Worm (Caenorhabditis elegans) whole organism, L1 larva: Measurements from ENCODE around the gene Y75B8A.34.
"Not testable (repeated sequence)": the region's sequence is repeated elsewhere in the genome, so short reads cannot be mapped to it uniquely, and the experiment has no call there.

Experiments
- C04F5.9 ChIP-seq: sonication (generic microtip); optimal IDR thresholded peaks from 2 replicates; lab custom pipeline; 2016; ENCODE audit warnings: missing genetic modification characterization, missing compliant biosample characterization
- C16A3.4 ChIP-seq: fragments of 150-350 bp; optimal IDR thresholded peaks from 2 replicates; lab custom pipeline; 2014; ENCODE audit warnings: missing biosample characterization, missing genetic modification characterization
- F16B12.6 ChIP-seq: fragments of 150-350 bp; optimal IDR thresholded peaks from 2 replicates; lab custom pipeline; 2014; ENCODE audit warnings: missing biosample characterization, missing genetic modification characterization
- alr-1 ChIP-seq: fragments of 200-800 bp; sonication (Bioruptor generic); optimal IDR thresholded peaks from 2 replicates; lab custom pipeline; 2018; ENCODE audit warnings: borderline replicate concordance, mild to moderate bottlenecking, missing genetic modification characterization, missing compliant biosample characterization
- ama-1 ChIP-seq: fragments of 150-350 bp; optimal IDR thresholded peaks from 2 replicates; lab custom pipeline; 2014
- ceh-63 ChIP-seq: fragments of 200-800 bp; sonication (Bioruptor generic); optimal IDR thresholded peaks from 2 replicates; lab custom pipeline; 2018; ENCODE audit warnings: mild to moderate bottlenecking, missing genetic modification characterization, missing compliant biosample characterization
- ceh-82 ChIP-seq, 3 experiments: fragments of 150-350 bp in 1 of 3; sonication (generic microtip) in 2 of 3; optimal IDR thresholded peaks; 2 replicates each; lab custom pipeline; 2014 to 2017; ENCODE audit warnings: missing biosample characterization in 3 of 3, missing genetic modification characterization in 3 of 3
- dpl-1 ChIP-seq, 3 experiments: fragments of 150-350 bp in 2 of 3; sonication (generic microtip) in 1 of 3; optimal IDR thresholded peaks; 2 replicates each; lab custom pipeline; 2014 to 2017; ENCODE audit warnings: missing biosample characterization in 3 of 3, missing genetic modification characterization in 3 of 3, missing genetic modification reagents in 3 of 3
- dsc-1 ChIP-seq: sonication (generic microtip); optimal IDR thresholded peaks from 2 replicates; lab custom pipeline; 2016; ENCODE audit warnings: mild to moderate bottlenecking, missing genetic modification characterization, missing compliant biosample characterization
- efl-1 ChIP-seq, 4 experiments: fragments of 150-350 bp; optimal IDR thresholded peaks in 3 of 4; peaks in 1 of 4; 1 replicate in 1 of 4; 2 replicates in 3 of 4; lab custom pipeline; 2014; ENCODE audit warnings: missing biosample characterization in 2 of 4, missing genetic modification characterization in 2 of 4, missing genetic modification reagents in 2 of 4
- egl-13 ChIP-seq: sonication (generic microtip); optimal IDR thresholded peaks from 2 replicates; lab custom pipeline; 2016; ENCODE audit warnings: missing genotype, missing genetic modification reagents, missing genetic modification characterization, missing compliant biosample characterization
- egl-27 ChIP-seq, 2 experiments: fragments of 150-350 bp in 1 of 2; sonication (generic microtip); optimal IDR thresholded peaks; 3 replicates each; lab custom pipeline; 2017 to 2018; ENCODE audit warnings: missing biosample characterization in 2 of 2, missing genetic modification characterization in 2 of 2, missing genetic modification reagents in 2 of 2
- elt-2 ChIP-seq: sonication (generic microtip); optimal IDR thresholded peaks from 2 replicates; lab custom pipeline; 2016; ENCODE audit warnings: missing genetic modification characterization, mild to moderate bottlenecking, inconsistent platforms, missing compliant biosample characterization, missing genetic modification reagents
- elt-3 ChIP-seq, 6 experiments: fragments of 150-350 bp in 1 of 6; sonication (generic microtip); optimal IDR thresholded peaks; 2 replicates each; lab custom pipeline; 2017 to 2018; ENCODE audit warnings: missing biosample characterization in 6 of 6, missing genetic modification characterization in 6 of 6, inconsistent platforms in 1 of 6
- fos-1 ChIP-seq: fragments of 150-350 bp; optimal IDR thresholded peaks from 2 replicates; lab custom pipeline; 2014; ENCODE audit warnings: missing biosample characterization, missing genetic modification characterization
- jun-1 ChIP-seq: fragments of 150-350 bp; optimal IDR thresholded peaks from 2 replicates; lab custom pipeline; 2014; ENCODE audit warnings: missing biosample characterization, missing genetic modification reagents, missing genetic modification characterization
- lin-13 ChIP-seq: fragments of 150-350 bp; optimal IDR thresholded peaks from 2 replicates; lab custom pipeline; 2014; ENCODE audit warnings: missing biosample characterization, missing genetic modification reagents, missing genetic modification characterization
- mef-2 ChIP-seq: fragments of 150-350 bp; optimal IDR thresholded peaks from 2 replicates; lab custom pipeline; 2014; ENCODE audit warnings: missing biosample characterization, missing genetic modification characterization
- nhr-11 ChIP-seq: fragments of 150-350 bp; optimal IDR thresholded peaks from 2 replicates; lab custom pipeline; 2014; ENCODE audit warnings: missing biosample characterization, missing genetic modification characterization
- nhr-12 ChIP-seq: sonication (generic microtip); optimal IDR thresholded peaks from 2 replicates; lab custom pipeline; 2017; ENCODE audit warnings: missing biosample characterization, missing genetic modification characterization
- nhr-20 ChIP-seq: sonication (generic microtip); optimal IDR thresholded peaks from 2 replicates; lab custom pipeline; 2016; ENCODE audit warnings: mild to moderate bottlenecking, missing genetic modification characterization, missing compliant biosample characterization
- nhr-47 ChIP-seq: sonication (generic microtip); optimal IDR thresholded peaks from 2 replicates; lab custom pipeline; 2016; ENCODE audit warnings: mild to moderate bottlenecking, missing genetic modification characterization, moderate library complexity, missing compliant biosample characterization
- nhr-76 ChIP-seq: sonication (generic microtip); optimal IDR thresholded peaks from 2 replicates; lab custom pipeline; 2017; ENCODE audit warnings: missing biosample characterization, missing genetic modification characterization
- nhr-85 ChIP-seq: sonication (generic microtip); peaks from one replicate; lab custom pipeline; 2016; ENCODE audit warnings: missing genetic modification characterization, inconsistent platforms, missing compliant biosample characterization
- nhr-90 ChIP-seq: sonication (generic microtip); optimal IDR thresholded peaks from 2 replicates; lab custom pipeline; 2016; ENCODE audit warnings: mild to moderate bottlenecking, missing genetic modification characterization, missing compliant biosample characterization; ENCODE audit not compliant: poor library complexity
- pqm-1 ChIP-seq: sonication (generic microtip); optimal IDR thresholded peaks from 3 replicates; lab custom pipeline; 2017; ENCODE audit warnings: missing biosample characterization, missing genetic modification characterization
- rnt-1 ChIP-seq: sonication (generic microtip); optimal IDR thresholded peaks from 2 replicates; lab custom pipeline; 2016; ENCODE audit warnings: mild to moderate bottlenecking, missing genetic modification characterization, moderate library complexity, missing compliant biosample characterization
- snu-23 ChIP-seq: sonication (generic microtip); optimal IDR thresholded peaks from 2 replicates; lab custom pipeline; 2016; ENCODE audit warnings: missing genetic modification characterization, missing compliant biosample characterization
- sox-4 ChIP-seq: sonication (generic microtip); optimal IDR thresholded peaks from 2 replicates; lab custom pipeline; 2016; ENCODE audit warnings: missing genetic modification characterization, missing compliant biosample characterization
- sptf-1 ChIP-seq: fragments of 150-350 bp; optimal IDR thresholded peaks from 2 replicates; lab custom pipeline; 2014; ENCODE audit warnings: missing biosample characterization, missing genetic modification characterization
- sup-37 ChIP-seq: fragments of 200-800 bp; sonication (Bioruptor generic); optimal IDR thresholded peaks from 2 replicates; lab custom pipeline; 2018; ENCODE audit warnings: mild to moderate bottlenecking, missing genetic modification characterization, missing compliant biosample characterization
- swsn-7 ChIP-seq: sonication (generic microtip); optimal IDR thresholded peaks from 2 replicates; lab custom pipeline; 2016; ENCODE audit warnings: missing genetic modification characterization, missing compliant biosample characterization
- tlp-1 ChIP-seq: fragments of 150-350 bp; optimal IDR thresholded peaks from 2 replicates; lab custom pipeline; 2014; ENCODE audit warnings: missing biosample characterization, missing genetic modification characterization
- unc-130 ChIP-seq: fragments of 150-350 bp; optimal IDR thresholded peaks from 2 replicates; lab custom pipeline; 2017; ENCODE audit warnings: missing biosample characterization, missing genetic modification characterization, inconsistent platforms
- unc-62 ChIP-seq: fragments of 150-350 bp; optimal IDR thresholded peaks from 2 replicates; lab custom pipeline; 2014; ENCODE audit warnings: missing biosample characterization, missing genetic modification reagents, missing genetic modification characterization
- unc-86 ChIP-seq: sonication (generic microtip); optimal IDR thresholded peaks from 2 replicates; lab custom pipeline; 2016; ENCODE audit warnings: missing genetic modification characterization, missing compliant biosample characterization
- zip-4 ChIP-seq: fragments of 200-800 bp; sonication (Bioruptor generic); optimal IDR thresholded peaks from 2 replicates; lab custom pipeline; 2018; ENCODE audit warnings: mild to moderate bottlenecking, missing genetic modification characterization, moderate library complexity, missing compliant biosample characterization

Gene Y75B8A.34

DNA sequence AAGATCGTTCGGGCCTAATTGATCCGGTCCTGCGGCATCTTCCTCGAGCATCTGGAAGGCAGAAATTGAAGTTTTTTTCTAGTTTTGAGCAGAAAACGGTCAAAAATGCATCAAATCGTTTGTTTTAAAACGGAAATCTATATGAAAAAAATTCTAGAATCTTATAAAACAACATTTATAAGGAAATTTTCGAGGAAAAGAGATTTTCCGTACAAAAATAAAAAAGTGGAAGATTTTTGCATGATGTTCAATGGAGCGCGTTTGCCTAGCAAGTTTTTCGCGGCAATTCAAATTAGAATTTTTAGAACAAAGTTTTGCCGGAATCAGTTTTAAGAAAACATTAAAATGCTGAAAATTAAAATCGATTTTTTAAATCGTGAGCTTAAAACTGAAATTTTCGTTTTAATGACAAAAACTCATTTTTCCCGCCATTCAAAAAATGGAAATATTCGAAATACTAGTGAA lies 17.9 kb downstream of the Y75B8A.34 start, which contains the start of gene pph-4.2 (continued):
- peak; percentile 49 for TF ChIP-seq nhr-47 (tag; lab: Kevin White, UChicago)
- no peak for TF ChIP-seq zip-4 (GFP tag; lab: Kevin White, UChicago)
- TF ChIP-seq nhr-12 (tag; lab: Kevin White, UChicago): no peak
- TF ChIP-seq unc-130 (tag; lab: Kevin White, UChicago): no peak

DNA sequence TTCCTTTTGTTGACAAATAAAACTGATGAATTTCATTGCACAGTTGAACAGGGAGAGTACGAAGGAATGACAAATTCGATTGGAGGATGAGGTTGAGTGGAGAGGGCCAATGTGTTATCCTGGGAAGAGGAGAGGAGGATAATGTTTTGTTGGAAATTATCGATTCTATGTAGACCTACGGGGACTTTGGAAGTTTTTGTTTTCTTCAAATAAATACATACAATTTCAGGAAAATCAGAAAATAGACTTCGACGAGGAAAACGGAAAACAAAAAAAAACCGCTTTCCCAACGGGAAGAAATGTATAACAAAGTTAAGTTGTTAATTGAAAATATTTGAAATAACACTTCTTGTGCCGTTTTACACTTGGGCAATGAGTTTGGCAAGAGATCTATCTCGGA lies 24.3 kb downstream of the Y75B8A.34 start, which contains the start of gene Y49E10.4:
Gene Y49E10.4 (minus strand): TSS at position 101 of the 400 bp plus-strand sequence.
- not testable (repeated sequence) for TF ChIP-seq dsc-1; fos-1; snu-23 (GFP tag; lab: Kevin White, UChicago)

DNA sequence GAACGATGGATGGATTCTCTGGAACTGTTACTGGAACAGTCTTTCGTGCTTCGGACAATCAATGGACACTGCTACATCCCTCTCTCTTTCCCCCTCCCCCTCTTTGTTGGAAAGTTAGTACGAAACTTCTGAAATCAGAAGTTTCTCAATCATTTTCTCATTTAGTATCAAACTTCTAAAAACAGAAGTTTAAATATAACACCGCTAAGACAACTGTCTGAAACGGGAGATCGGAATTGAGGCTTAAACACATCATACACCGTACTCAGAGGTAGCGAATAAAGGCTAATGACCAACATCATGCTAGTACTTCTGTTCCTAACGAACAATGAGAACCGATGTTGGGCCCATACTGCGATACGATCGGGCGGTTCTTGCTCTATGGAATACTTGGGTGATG lies 27.2 kb downstream of the Y75B8A.34 start, which contains the start of gene Y49E10.30:
Gene Y49E10.30 (plus strand): TSS at position 301 of the 400 bp plus-strand sequence.
- TF ChIP-seq C04F5.9; ama-1; sup-37 (GFP tag; lab: Kevin White, UChicago): not testable (repeated sequence)

DNA sequence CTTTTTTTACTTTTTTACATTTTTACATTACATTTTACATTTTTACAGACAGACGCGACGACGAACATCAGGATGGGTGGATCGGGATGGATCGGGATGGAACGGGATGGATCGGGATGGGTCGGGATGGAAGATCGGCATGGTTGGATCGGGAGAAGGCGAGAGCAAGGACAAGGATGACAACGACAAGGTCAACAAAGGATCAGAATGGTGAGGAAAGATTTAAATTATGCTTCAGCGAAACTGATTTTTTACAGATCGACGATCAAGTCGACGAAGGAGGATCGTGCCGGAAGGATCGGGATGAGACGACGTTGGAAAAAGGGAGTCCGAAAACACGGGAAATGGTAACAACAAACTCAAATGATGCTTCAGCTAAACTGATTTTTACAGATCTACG lies 28.7 kb downstream of the Y75B8A.34 start:
- no peak for TF ChIP-seq egl-27 (tag; optimal IDR thresholded peaks at IDR 0.05; lab: Kevin White, UChicago)
- TF ChIP-seq efl-1 (optimal IDR thresholded peaks at IDR 0.05; lab: Kevin White, UChicago): no peak
- peak in 1 of 2 experiments; percentile 27 for TF ChIP-seq efl-1 (GFP tag; optimal IDR thresholded peaks at IDR 0.05 in 1 of 2; lab: Kevin White, UChicago)
- TF ChIP-seq nhr-90 (tag; lab: Kevin White, UChicago): no peak
- TF ChIP-seq C16A3.4 (tag; lab: Kevin White, UChicago): no peak
- TF ChIP-seq lin-13 (GFP tag; lab: Kevin White, UChicago): no peak
- TF ChIP-seq rnt-1 (tag; lab: Kevin White, UChicago): no peak
- no peak for TF ChIP-seq mef-2 (tag; lab: Kevin White, UChicago)
- TF ChIP-seq, all 84 proteins: peak for 1

- TF ChIP-seq zip-4 (GFP tag; lab: Kevin White, UChicago) (no peak), alr-1 (no peak), efl-1 (optimal IDR thresholded peaks at IDR 0.05; lab: Kevin White, UChicago) (no peak), efl-1 (GFP tag; optimal IDR thresholded peaks at IDR 0.05 in 1 of 2; lab: Kevin White, UChicago) (peak in 1 of 2 experiments; percentile 42)
Measured at ce11 chrIII:12395085-12395484, 35.7 kb downstream of the Y75B8A.34 start, which contains the start of gene Y49E10.10. Y49E10.10 (plus strand) TSS chrIII:12395465.

DNA sequence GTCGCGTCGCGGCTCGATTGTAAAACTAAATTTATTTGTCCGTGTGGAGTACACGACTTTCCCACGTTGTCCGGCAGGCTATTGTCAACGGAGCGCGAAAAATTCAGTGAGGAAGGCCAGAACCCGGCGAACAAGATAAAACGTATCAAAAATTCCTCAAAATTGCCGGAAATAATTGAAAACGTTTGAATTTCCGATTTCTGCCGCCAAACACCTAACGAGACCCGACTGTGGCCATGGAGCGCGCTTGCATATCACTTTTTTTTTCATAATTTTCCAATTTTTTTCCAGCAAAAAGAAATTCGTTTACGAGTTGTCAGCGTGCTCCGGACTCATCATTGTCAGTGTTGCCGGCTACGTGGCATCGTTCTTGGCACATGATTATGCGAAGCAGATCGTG lies 39.1 kb downstream of the Y75B8A.34 start:
- TF ChIP-seq efl-1 (optimal IDR thresholded peaks at IDR 0.05; lab: Kevin White, UChicago) (no peak), efl-1 (GFP tag; optimal IDR thresholded peaks at IDR 0.05 in 1 of 2; lab: Kevin White, UChicago) (peak in 1 of 2 experiments; percentile 49), egl-13 (tag; lab: Kevin White, UChicago) (no peak), tlp-1 (tag; lab: Kevin White, UChicago) (no peak), dsc-1 (no peak), sptf-1 (no peak), ceh-63 (GFP tag; lab: Kevin White, UChicago) (no peak), C04F5.9 (no peak)
- TF ChIP-seq, all 84 proteins: peak for 1

ce11 chrIII:12399709-12400108 lies 40.3 kb downstream of the Y75B8A.34 start:
- TF ChIP-seq nhr-76: no peak
- TF ChIP-seq unc-86 (tag; lab: Kevin White, UChicago): no peak
- TF ChIP-seq lin-13 (GFP tag; lab: Kevin White, UChicago): no peak
- TF ChIP-seq efl-1 (optimal IDR thresholded peaks at IDR 0.05; lab: Kevin White, UChicago): peak in 1 of 2 experiments; percentile 46
- TF ChIP-seq efl-1 (GFP tag; optimal IDR thresholded peaks at IDR 0.05 in 1 of 2; lab: Kevin White, UChicago): peak; percentile 29 to 92
- peak; percentile 9 for TF ChIP-seq dsc-1
- TF ChIP-seq nhr-11: no peak
- TF ChIP-seq zip-4 (GFP tag; lab: Kevin White, UChicago): no peak
- TF ChIP-seq snu-23 (GFP tag; lab: Kevin White, UChicago): peak; percentile 49
- TF ChIP-seq nhr-20 (tag; lab: Kevin White, UChicago): peak; percentile 1
- no peak for TF ChIP-seq swsn-7 (tag; lab: Kevin White, UChicago)
- TF ChIP-seq pqm-1 (tag; lab: Kevin White, UChicago): no peak
- TF ChIP-seq sox-4 (tag; lab: Kevin White, UChicago): no peak
- peak; percentile 50 for TF ChIP-seq nhr-47 (tag; lab: Kevin White, UChicago)
- TF ChIP-seq dpl-1 (GFP tag; optimal IDR thresholded peaks at IDR 0.05; lab: Kevin White, UChicago): peak in 2 of 3 experiments; percentile 29 to 32
- TF ChIP-seq unc-62: no peak
- no peak for TF ChIP-seq ama-1
- no peak for TF ChIP-seq nhr-85 (tag; lab: Kevin White, UChicago)
- peak; percentile 16 for TF ChIP-seq F16B12.6 (tag; lab: Kevin White, UChicago)
- TF ChIP-seq ceh-82 (tag; optimal IDR thresholded peaks at IDR 0.05; lab: Kevin White, UChicago): peak in 1 of 3 experiments; percentile 27
- no peak for TF ChIP-seq fos-1
- no peak for TF ChIP-seq elt-2 (tag; lab: Kevin White, UChicago)
- no peak for TF ChIP-seq elt-3 (tag; optimal IDR thresholded peaks at IDR 0.05; lab: Kevin White, UChicago)
- TF ChIP-seq jun-1 (tag; lab: Kevin White, UChicago): no peak
